Worm (Caenorhabditis elegans) whole organism, midembryonic: Measurements from ENCODE around the gene Y97E10AR.6.

Source experiments
- cog-1 ChIP-seq: sonication (generic microtip); optimal IDR thresholded peaks from 2 replicates; lab custom pipeline; 2016; ENCODE audit warnings: missing genetic modification characterization, missing compliant biosample characterization
- flt-1 ChIP-seq: fragments of 200-800 bp; sonication (Bioruptor generic); IDR thresholded peaks from 2 replicates; pipeline ENCODE4 v1.3.6; 2022; ENCODE audit warnings: missing genetic modification characterization, missing compliant biosample characterization
- med-1 ChIP-seq: sonication (generic microtip); optimal IDR thresholded peaks from 2 replicates; lab custom pipeline; 2017; ENCODE audit warnings: missing genetic modification characterization, mild to moderate bottlenecking, missing compliant biosample characterization, antibody characterized with exemption, missing genetic modification reagents; ENCODE audit not compliant: insufficient read depth
- ztf-23 ChIP-seq: fragments of 200-800 bp; sonication (Bioruptor generic); IDR thresholded peaks from 2 replicates; pipeline ENCODE4 v1.3.6; 2022; ENCODE audit warnings: missing genetic modification reagents, missing genetic modification characterization, missing compliant biosample characterization
- ztf-29 ChIP-seq: fragments of 200-800 bp; sonication (Bioruptor generic); IDR thresholded peaks from 2 replicates; pipeline ENCODE4 v1.3.6; 2022; ENCODE audit warnings: missing genetic modification reagents, missing genetic modification characterization, missing compliant biosample characterization

DNA sequence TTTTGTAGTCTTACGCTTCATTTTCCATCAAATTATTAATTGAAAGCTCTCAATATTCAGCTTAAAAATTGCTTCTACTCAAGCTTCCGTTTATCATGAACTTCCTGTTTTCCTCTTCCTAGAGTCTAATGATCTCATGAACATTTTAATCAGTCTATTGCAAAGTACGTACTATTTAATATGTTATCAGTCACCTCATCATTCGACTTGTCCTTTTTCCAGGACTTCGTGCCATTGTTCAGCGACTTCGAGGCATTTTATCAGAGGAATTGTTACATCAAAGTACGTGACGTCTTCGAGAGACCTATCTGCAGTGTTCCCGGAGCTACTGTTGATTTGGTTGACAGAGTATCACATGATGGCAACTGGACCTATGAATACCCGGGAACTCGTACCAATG, 6.0 kb upstream of the Y97E10AR.6 start:
- TF ChIP-seq ztf-23 (GFP tag; lab: Robert Waterston, UW) (no peak), med-1 (GFP tag; lab: Kevin White, UChicago) (no peak), ztf-29 (no peak), cog-1 (tag; lab: Kevin White, UChicago) (no peak), flt-1 (GFP tag; lab: Robert Waterston, UW) (no peak)
